Worm (Caenorhabditis elegans) whole organism, L1 larva: Measurements from ENCODE around the gene srx-119.

Source experiments
- F16B12.6 ChIP-seq: fragments of 150-350 bp; optimal IDR thresholded peaks from 2 replicates; lab custom pipeline; 2014; ENCODE audit warnings: missing biosample characterization, missing genetic modification characterization
- aha-1 ChIP-seq: fragments of 150-350 bp; optimal IDR thresholded peaks from 2 replicates; lab custom pipeline; 2014; ENCODE audit warnings: missing biosample characterization, missing genetic modification characterization
- alr-1 ChIP-seq: fragments of 200-800 bp; sonication (Bioruptor generic); optimal IDR thresholded peaks from 2 replicates; lab custom pipeline; 2018; ENCODE audit warnings: borderline replicate concordance, mild to moderate bottlenecking, missing genetic modification characterization, missing compliant biosample characterization
- aly-2 ChIP-seq: fragments of 150-350 bp; optimal IDR thresholded peaks from 2 replicates; lab custom pipeline; 2014; ENCODE audit warnings: missing biosample characterization, missing genetic modification characterization
- ama-1 ChIP-seq: fragments of 150-350 bp; optimal IDR thresholded peaks from 2 replicates; lab custom pipeline; 2014
- blmp-1 ChIP-seq: fragments of 150-350 bp; optimal IDR thresholded peaks from 2 replicates; lab custom pipeline; 2014; ENCODE audit warnings: missing biosample characterization, missing genetic modification characterization
- ceh-82 ChIP-seq, 3 experiments: fragments of 150-350 bp in 1 of 3; sonication (generic microtip) in 2 of 3; optimal IDR thresholded peaks; 2 replicates each; lab custom pipeline; 2014 to 2017; ENCODE audit warnings: missing biosample characterization in 3 of 3, missing genetic modification characterization in 3 of 3
- ceh-88 ChIP-seq: fragments of 200-800 bp; sonication (Bioruptor generic); IDR thresholded peaks from 2 replicates; pipeline ENCODE4 v1.3.6; 2022; ENCODE audit warnings: missing genetic modification characterization, missing compliant biosample characterization
- dpl-1 ChIP-seq, 3 experiments: fragments of 150-350 bp in 2 of 3; sonication (generic microtip) in 1 of 3; optimal IDR thresholded peaks; 2 replicates each; lab custom pipeline; 2014 to 2017; ENCODE audit warnings: missing biosample characterization in 3 of 3, missing genetic modification characterization in 3 of 3, missing genetic modification reagents in 3 of 3
- efl-3 ChIP-seq: fragments of 200-800 bp; sonication (Bioruptor generic); optimal IDR thresholded peaks from 2 replicates; lab custom pipeline; 2018; ENCODE audit warnings: mild to moderate bottlenecking, missing genetic modification characterization, missing compliant biosample characterization
- egl-13 ChIP-seq: sonication (generic microtip); optimal IDR thresholded peaks from 2 replicates; lab custom pipeline; 2016; ENCODE audit warnings: missing genotype, missing genetic modification reagents, missing genetic modification characterization, missing compliant biosample characterization
- egl-27 ChIP-seq, 2 experiments: fragments of 150-350 bp in 1 of 2; sonication (generic microtip); optimal IDR thresholded peaks; 3 replicates each; lab custom pipeline; 2017 to 2018; ENCODE audit warnings: missing biosample characterization in 2 of 2, missing genetic modification characterization in 2 of 2, missing genetic modification reagents in 2 of 2
- fkh-4 ChIP-seq: sonication (generic microtip); optimal IDR thresholded peaks from 2 replicates; lab custom pipeline; 2016; ENCODE audit warnings: missing compliant biosample characterization, missing genetic modification characterization, borderline replicate concordance
- hpl-2 ChIP-seq: fragments of 150-350 bp; optimal IDR thresholded peaks from 2 replicates; lab custom pipeline; 2014; ENCODE audit warnings: missing biosample characterization, missing genetic modification reagents, missing genetic modification characterization
- isw-1 ChIP-seq: fragments of 200-800 bp; sonication (Bioruptor generic); IDR thresholded peaks from 2 replicates; pipeline ENCODE4 v1.3.6; 2022; ENCODE audit warnings: missing genetic modification characterization, missing compliant biosample characterization
- lin-13 ChIP-seq: fragments of 150-350 bp; optimal IDR thresholded peaks from 2 replicates; lab custom pipeline; 2014; ENCODE audit warnings: missing biosample characterization, missing genetic modification reagents, missing genetic modification characterization
- lin-14 ChIP-seq: fragments of 200-800 bp; sonication (Bioruptor generic); optimal IDR thresholded peaks from 2 replicates; lab custom pipeline; 2018; ENCODE audit warnings: mild to moderate bottlenecking, missing genetic modification characterization, moderate library complexity, missing compliant biosample characterization
- lin-35 ChIP-seq, 2 experiments: fragments of 150-350 bp; optimal IDR thresholded peaks; 2 replicates each; lab custom pipeline; 2014; ENCODE audit warnings: missing biosample characterization in 2 of 2, missing genetic modification characterization in 2 of 2, missing genetic modification reagents in 2 of 2
- lin-39 ChIP-seq: fragments of 150-350 bp; optimal IDR thresholded peaks from 2 replicates; lab custom pipeline; 2014; ENCODE audit warnings: missing biosample characterization, missing genetic modification reagents, missing genetic modification characterization
- lir-3 ChIP-seq: sonication (generic microtip); optimal IDR thresholded peaks from 2 replicates; lab custom pipeline; 2016; ENCODE audit warnings: mild to moderate bottlenecking, missing genetic modification characterization, moderate library complexity, missing compliant biosample characterization; ENCODE audit not compliant: poor library complexity
- mef-2 ChIP-seq: fragments of 150-350 bp; optimal IDR thresholded peaks from 2 replicates; lab custom pipeline; 2014; ENCODE audit warnings: missing biosample characterization, missing genetic modification characterization
- mep-1 ChIP-seq: fragments of 150-350 bp; optimal IDR thresholded peaks from 2 replicates; lab custom pipeline; 2014; ENCODE audit warnings: missing biosample characterization, missing genetic modification characterization
- nhr-19 ChIP-seq: fragments of 200-800 bp; sonication (Bioruptor generic); conservative IDR thresholded peaks from 2 replicates; pipeline ENCODE4 v1.3.6; 2022; ENCODE audit warnings: missing genetic modification characterization, missing compliant biosample characterization
- nhr-20 ChIP-seq: sonication (generic microtip); optimal IDR thresholded peaks from 2 replicates; lab custom pipeline; 2016; ENCODE audit warnings: mild to moderate bottlenecking, missing genetic modification characterization, missing compliant biosample characterization
- nhr-47 ChIP-seq: sonication (generic microtip); optimal IDR thresholded peaks from 2 replicates; lab custom pipeline; 2016; ENCODE audit warnings: mild to moderate bottlenecking, missing genetic modification characterization, moderate library complexity, missing compliant biosample characterization
- nhr-76 ChIP-seq: sonication (generic microtip); optimal IDR thresholded peaks from 2 replicates; lab custom pipeline; 2017; ENCODE audit warnings: missing biosample characterization, missing genetic modification characterization
- nhr-84 ChIP-seq: sonication (generic microtip); optimal IDR thresholded peaks from 2 replicates; lab custom pipeline; 2017; ENCODE audit warnings: missing biosample characterization, missing genetic modification characterization
- nhr-90 ChIP-seq: sonication (generic microtip); optimal IDR thresholded peaks from 2 replicates; lab custom pipeline; 2016; ENCODE audit warnings: mild to moderate bottlenecking, missing genetic modification characterization, missing compliant biosample characterization; ENCODE audit not compliant: poor library complexity
- pax-3 ChIP-seq: fragments of 200-800 bp; sonication (Bioruptor generic); optimal IDR thresholded peaks from 2 replicates; lab custom pipeline; 2018; ENCODE audit warnings: mild to moderate bottlenecking, missing genetic modification characterization, moderate library complexity, missing compliant biosample characterization
- pqm-1 ChIP-seq: sonication (generic microtip); optimal IDR thresholded peaks from 3 replicates; lab custom pipeline; 2017; ENCODE audit warnings: missing biosample characterization, missing genetic modification characterization
- rnt-1 ChIP-seq: sonication (generic microtip); optimal IDR thresholded peaks from 2 replicates; lab custom pipeline; 2016; ENCODE audit warnings: mild to moderate bottlenecking, missing genetic modification characterization, moderate library complexity, missing compliant biosample characterization
- skn-1 ChIP-seq: fragments of 150-350 bp; optimal IDR thresholded peaks from 2 replicates; lab custom pipeline; 2014; ENCODE audit warnings: missing biosample characterization, missing genetic modification characterization
- snu-23 ChIP-seq: sonication (generic microtip); optimal IDR thresholded peaks from 2 replicates; lab custom pipeline; 2016; ENCODE audit warnings: missing genetic modification characterization, missing compliant biosample characterization
- sptf-1 ChIP-seq: fragments of 150-350 bp; optimal IDR thresholded peaks from 2 replicates; lab custom pipeline; 2014; ENCODE audit warnings: missing biosample characterization, missing genetic modification characterization
- sup-37 ChIP-seq: fragments of 200-800 bp; sonication (Bioruptor generic); optimal IDR thresholded peaks from 2 replicates; lab custom pipeline; 2018; ENCODE audit warnings: mild to moderate bottlenecking, missing genetic modification characterization, missing compliant biosample characterization
- swsn-7 ChIP-seq: sonication (generic microtip); optimal IDR thresholded peaks from 2 replicates; lab custom pipeline; 2016; ENCODE audit warnings: missing genetic modification characterization, missing compliant biosample characterization
- unc-130 ChIP-seq: fragments of 150-350 bp; optimal IDR thresholded peaks from 2 replicates; lab custom pipeline; 2017; ENCODE audit warnings: missing biosample characterization, missing genetic modification characterization, inconsistent platforms
- unc-62 ChIP-seq: fragments of 150-350 bp; optimal IDR thresholded peaks from 2 replicates; lab custom pipeline; 2014; ENCODE audit warnings: missing biosample characterization, missing genetic modification reagents, missing genetic modification characterization
- unc-98 ChIP-seq: fragments of 200-800 bp; sonication (Bioruptor generic); IDR thresholded peaks from 2 replicates; pipeline ENCODE4 v1.3.6; 2022; ENCODE audit warnings: missing genetic modification characterization, missing compliant biosample characterization
- zip-4 ChIP-seq: fragments of 200-800 bp; sonication (Bioruptor generic); optimal IDR thresholded peaks from 2 replicates; lab custom pipeline; 2018; ENCODE audit warnings: mild to moderate bottlenecking, missing genetic modification characterization, moderate library complexity, missing compliant biosample characterization
- ztf-11 ChIP-seq, 2 experiments: sonication (generic microtip); optimal IDR thresholded peaks; 2 replicates each; lab custom pipeline; 2016 to 2017; ENCODE audit warnings: missing genetic modification characterization in 2 of 2, missing biosample characterization in 1 of 2, missing compliant biosample characterization in 1 of 2

srx-119 gene

DNA sequence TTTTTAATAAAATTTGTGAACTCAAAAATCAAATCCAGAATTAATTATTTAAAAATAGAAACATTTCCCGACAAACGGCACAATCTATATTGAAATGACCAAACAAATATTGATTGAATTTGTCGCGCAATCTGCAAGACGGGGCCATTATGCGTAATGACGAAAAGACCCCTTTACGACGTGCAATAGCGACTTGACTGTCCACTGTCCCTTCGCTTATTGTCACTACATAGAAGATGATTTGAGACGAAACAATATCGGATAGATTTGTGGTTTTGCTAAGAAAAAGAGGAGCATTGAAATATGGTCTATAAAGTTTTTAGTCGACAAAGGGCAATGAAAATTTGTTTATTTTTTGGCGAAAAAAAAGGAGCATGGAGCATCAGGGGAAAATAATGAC, 22.9 kb downstream of the srx-119 start:
- TF ChIP-seq lin-14 (GFP tag; lab: Kevin White, UChicago) (no peak), egl-13 (tag; lab: Kevin White, UChicago) (no peak), mef-2 (tag; lab: Kevin White, UChicago) (no peak), F16B12.6 (tag; lab: Kevin White, UChicago) (no peak), nhr-19 (GFP tag; lab: Robert Waterston, UW) (no peak), mep-1 (no peak), fkh-4 (tag; lab: Kevin White, UChicago) (no peak), lin-35 (GFP tag; optimal IDR thresholded peaks at IDR 0.05; lab: Kevin White, UChicago) (no peak), swsn-7 (tag; lab: Kevin White, UChicago) (no peak), egl-27 (tag; optimal IDR thresholded peaks at IDR 0.05; lab: Kevin White, UChicago) (no peak), nhr-47 (no peak), unc-98 (GFP tag; lab: Robert Waterston, UW) (no peak), aly-2 (tag; lab: Kevin White, UChicago) (no peak), aha-1 (tag; lab: Kevin White, UChicago) (no peak), ztf-11 (tag; optimal IDR thresholded peaks at IDR 0.05; lab: Kevin White, UChicago) (no peak), sptf-1 (tag; lab: Kevin White, UChicago) (no peak)

DNA sequence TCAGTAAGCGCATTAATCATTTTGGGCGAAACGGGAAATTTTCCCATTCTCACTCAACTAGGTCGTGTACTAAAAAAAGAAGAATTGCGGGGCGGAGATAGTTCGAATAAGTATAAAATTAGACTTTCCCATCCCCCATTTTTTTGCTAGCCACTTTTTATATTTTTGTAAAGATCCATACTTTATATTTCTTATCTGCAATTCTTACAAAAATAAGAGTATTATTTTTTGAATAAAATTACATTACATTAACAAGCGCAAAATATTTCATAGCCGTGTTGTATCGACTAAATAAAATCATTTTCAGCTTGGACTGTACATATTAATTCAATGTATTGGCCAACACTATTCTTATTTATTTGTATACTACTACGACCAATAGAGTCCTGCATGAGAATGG, 27.5 kb downstream of the srx-119 start, which contains the start of gene F49C5.11:
Gene F49C5.11, plus strand, starts transcription at position 301 of the 400 bp plus-strand sequence.
- TF ChIP-seq blmp-1 (tag; lab: Kevin White, UChicago) (no peak), lin-39 (tag; lab: Kevin White, UChicago) (no peak), pqm-1 (tag; lab: Kevin White, UChicago) (no peak), egl-13 (tag; lab: Kevin White, UChicago) (no peak), unc-98 (GFP tag; lab: Robert Waterston, UW) (no peak), mef-2 (tag; lab: Kevin White, UChicago) (no peak), swsn-7 (tag; lab: Kevin White, UChicago) (no peak)

DNA sequence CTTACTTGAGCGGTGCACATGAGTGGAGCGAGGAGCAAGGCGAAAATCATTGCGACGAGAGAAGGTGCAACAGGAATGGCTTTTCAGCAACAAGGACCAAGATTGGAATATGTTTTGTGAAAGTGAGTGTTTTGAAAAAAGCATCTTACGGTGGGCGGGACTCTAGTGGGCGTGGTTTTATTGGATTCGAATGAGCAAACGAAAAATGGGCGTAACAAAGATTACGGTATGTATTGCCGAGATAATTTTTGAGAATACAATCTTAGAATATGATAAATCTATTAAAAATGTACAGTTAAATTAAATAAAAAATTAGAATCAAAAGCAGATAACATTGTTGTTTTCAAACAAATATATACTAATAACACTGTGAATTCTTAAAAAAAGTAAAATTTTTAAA, 32.2 kb downstream of the srx-119 start, which contains the start of gene F49C5.12:
Gene F49C5.12, minus strand, starts transcription at position 101 of the 400 bp plus-strand sequence.
- no peak for TF ChIP-seq ceh-82 (tag; optimal IDR thresholded peaks at IDR 0.05; lab: Kevin White, UChicago)
- TF ChIP-seq alr-1 (tag; lab: Kevin White, UChicago) = no peak
- TF ChIP-seq nhr-90 (tag; lab: Kevin White, UChicago) = no peak
- TF ChIP-seq mep-1 = no peak
- no peak for TF ChIP-seq unc-130

DNA sequence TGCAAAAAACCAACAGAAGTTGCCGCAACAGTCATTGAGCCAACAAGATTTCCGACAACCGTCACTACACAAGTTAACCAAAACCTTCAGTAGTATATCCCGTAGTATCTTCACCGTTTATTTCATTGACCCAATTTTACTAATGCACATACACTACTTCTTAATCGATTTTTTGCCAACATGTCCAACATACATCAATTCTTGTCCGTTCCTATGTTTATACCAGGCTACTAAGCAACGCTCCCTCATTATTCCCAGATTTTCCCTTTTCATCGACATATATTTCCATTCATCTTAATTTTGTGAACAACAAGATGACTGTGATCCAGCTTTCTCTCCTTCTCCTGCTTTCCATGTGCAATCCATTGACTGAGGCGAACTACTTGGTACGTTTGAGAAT, 37.8 kb downstream of the srx-119 start, which contains the start of gene F49C5.7:
Gene F49C5.7, plus strand, starts transcription at position 301 of the 400 bp plus-strand sequence.
- TF ChIP-seq nhr-47 = no peak
- no peak for TF ChIP-seq alr-1 (tag; lab: Kevin White, UChicago)
- TF ChIP-seq zip-4 = no peak
- no peak for TF ChIP-seq rnt-1
- no peak for TF ChIP-seq lin-13 (GFP tag; lab: Kevin White, UChicago)
- TF ChIP-seq dpl-1 (GFP tag; optimal IDR thresholded peaks at IDR 0.05; lab: Kevin White, UChicago) = no peak
- no peak for TF ChIP-seq pqm-1 (tag; lab: Kevin White, UChicago)
- TF ChIP-seq pax-3 (tag; lab: Kevin White, UChicago) = no peak
- no peak for TF ChIP-seq unc-130
- TF ChIP-seq hpl-2 (GFP tag; lab: Kevin White, UChicago) = no peak

DNA sequence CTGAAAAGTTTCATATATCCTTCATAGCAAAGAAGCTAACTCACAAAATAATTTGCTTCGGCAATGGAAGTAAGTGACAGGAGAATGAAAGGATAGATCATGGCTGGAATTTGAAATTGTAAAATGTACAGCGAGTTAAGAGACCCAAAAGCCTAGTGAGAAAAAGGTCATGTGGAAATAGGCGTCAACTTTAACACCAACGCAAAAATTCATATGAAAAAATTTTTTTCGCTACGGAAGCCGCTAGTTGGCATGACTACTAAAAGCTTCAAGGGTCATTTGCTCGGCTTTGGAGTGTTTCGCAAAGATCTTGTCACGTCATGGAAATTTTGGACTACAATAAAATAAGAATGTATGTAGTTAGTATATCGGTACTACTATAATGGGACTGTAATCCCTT, 42.5 kb downstream of the srx-119 start, which contains the start of gene Y38E10A.1:
Gene Y38E10A.1, minus strand, starts transcription at position 101 of the 400 bp plus-strand sequence.
- TF ChIP-seq skn-1 (tag; lab: Kevin White, UChicago) (no peak), efl-3 (GFP tag; lab: Kevin White, UChicago) (no peak), unc-62 (GFP tag; lab: Kevin White, UChicago) (no peak), lir-3 (no peak), isw-1 (GFP tag; lab: Robert Waterston, UW) (no peak), pqm-1 (tag; lab: Kevin White, UChicago) (no peak), sup-37 (GFP tag; lab: Kevin White, UChicago) (no peak), nhr-84 (no peak), alr-1 (tag; lab: Kevin White, UChicago) (no peak), aha-1 (tag; lab: Kevin White, UChicago) (no peak), nhr-20 (no peak), mep-1 (no peak), ama-1 (lab: Kevin White, UChicago) (no peak), unc-130 (no peak), nhr-47 (no peak), snu-23 (no peak), unc-98 (GFP tag; lab: Robert Waterston, UW) (no peak), pax-3 (tag; lab: Kevin White, UChicago) (no peak), ceh-88 (GFP tag; lab: Robert Waterston, UW) (no peak), nhr-76 (tag; lab: Kevin White, UChicago) (no peak)
